Worm (Caenorhabditis elegans): ENCODE results near the gene F53F4.15.

F53F4.15 gene

ce11 chrV:13656346-13657254, 35.8 kb downstream of the F53F4.15 start (continued):
- TF ChIP-seq madf-8 (GFP tag; conservative IDR thresholded peaks at IDR 0.05), result no peak
- TF ChIP-seq mxl-1 (tag; optimal IDR thresholded peaks at IDR 0.05), result no peak
- TF ChIP-seq mcd-1 (GFP tag; IDR thresholded peaks at IDR 0.05), result peak; percentile 44; the same call in 1 of the 2 replicates
- no peak; the same call in 1 of the 2 replicates for TF ChIP-seq K11D2.4 (GFP tag; IDR thresholded peaks at IDR 0.05)
- no peak for TF ChIP-seq nfya-1 (tag; optimal IDR thresholded peaks at IDR 0.05; ENCODE audit: borderline replicate concordance, insufficient read depth)
- TF ChIP-seq unc-62 (GFP tag; optimal IDR thresholded peaks at IDR 0.05), result peak; percentile 35
- TF ChIP-seq nhr-90 (tag; optimal IDR thresholded peaks at IDR 0.05), result peak; percentile 82
- no peak for TF ChIP-seq tbx-9 (tag; optimal IDR thresholded peaks at IDR 0.05; ENCODE audit: borderline replicate concordance)
- TF ChIP-seq madf-6 (GFP tag; IDR thresholded peaks at IDR 0.05), result no peak; the same call in none of the 2 replicates
- no peak for TF ChIP-seq B0035.1 (tag; optimal IDR thresholded peaks at IDR 0.05)
- TF ChIP-seq F52B5.7 (tag; optimal IDR thresholded peaks at IDR 0.05), result peak; percentile 2
- TF ChIP-seq madf-3 (GFP tag; IDR thresholded peaks at IDR 0.05), result peak; percentile 76; the same call in 1 of the 2 replicates
- no peak for TF ChIP-seq hlh-12 (tag; optimal IDR thresholded peaks at IDR 0.05)
- TF ChIP-seq nfya-2 (GFP tag; IDR thresholded peaks at IDR 0.05), result 0 out of 2 replicates have a peak, but pooled peaks have one; percentile 11
- peak; percentile 56 for TF ChIP-seq F22D6.2 (tag; optimal IDR thresholded peaks at IDR 0.05)
- no peak for TF ChIP-seq snpc-1.3 (tag; optimal IDR thresholded peaks at IDR 0.05; ENCODE audit: insufficient read depth)
- no peak; the same call in 1 of the 2 replicates for TF ChIP-seq dox-1 (GFP tag; IDR thresholded peaks at IDR 0.05)
- TF ChIP-seq zim-3 (tag; optimal IDR thresholded peaks at IDR 0.05), result no peak
- no peak for TF ChIP-seq bed-2 (GFP tag; IDR thresholded peaks at IDR 0.05)
- 0 out of 2 replicates have a peak, but pooled peaks have one; percentile 22 for TF ChIP-seq hmg-1.2 (GFP tag; IDR thresholded peaks at IDR 0.05)
- peak; percentile 68 for TF ChIP-seq atf-7 (tag; optimal IDR thresholded peaks at IDR 0.05)
- no peak for TF ChIP-seq egl-44 (GFP tag; IDR thresholded peaks at IDR 0.05)
- TF ChIP-seq Y79H2A.3 (GFP tag; conservative IDR thresholded peaks at IDR 0.05), result no peak
- peak; percentile 48 for TF ChIP-seq somi-1 (GFP tag; optimal IDR thresholded peaks at IDR 0.05)
- TF ChIP-seq aptf-2 (GFP tag; conservative IDR thresholded peaks at IDR 0.05), result no peak
- no peak for TF ChIP-seq hrde-1 (tag; optimal IDR thresholded peaks at IDR 0.05; ENCODE audit: borderline replicate concordance)
- peak; percentile 43 for TF ChIP-seq ztf-22 (GFP tag; optimal IDR thresholded peaks at IDR 0.05)
- peak; percentile 45 for TF ChIP-seq akir-1 (GFP tag; optimal IDR thresholded peaks at IDR 0.05)
- no peak for TF ChIP-seq B0261.1 (tag; optimal IDR thresholded peaks at IDR 0.05)
- TF ChIP-seq pbrm-1 (GFP tag; IDR thresholded peaks at IDR 0.05), result 0 out of 2 replicates have a peak, but pooled peaks have one; percentile 24
- no peak for TF ChIP-seq lsl-1 (GFP tag; optimal IDR thresholded peaks at IDR 0.05)
- TF ChIP-seq lir-1 (GFP tag; conservative IDR thresholded peaks at IDR 0.05), result no peak
- TF ChIP-seq ztf-28 (GFP tag; IDR thresholded peaks at IDR 0.05), result no peak
- TF ChIP-seq ztf-3 (GFP tag; optimal IDR thresholded peaks at IDR 0.05), result no peak

- TF ChIP-seq pbrm-1 (GFP tag; IDR thresholded peaks at IDR 0.05) (0 out of 2 replicates have a peak, but pooled peaks have one; percentile 55), F52B5.7 (tag; optimal IDR thresholded peaks at IDR 0.05) (no peak), K11D2.4 (GFP tag; IDR thresholded peaks at IDR 0.05) (peak; percentile 66; the same call in 1 of the 2 replicates), rcor-1 (GFP tag; IDR thresholded peaks at IDR 0.05) (peak; percentile 14; the same call in 1 of the 2 replicates), sdz-38 (tag; optimal IDR thresholded peaks at IDR 0.05) (no peak), nhr-90 (tag; optimal IDR thresholded peaks at IDR 0.05) (peak; percentile 35), ztf-22 (GFP tag; optimal IDR thresholded peaks at IDR 0.05) (peak; percentile 44), Y95B8A.8 (GFP tag; IDR thresholded peaks at IDR 0.05) (0 out of 2 replicates have a peak, but pooled peaks have one; percentile 21), lag-1 (GFP tag; IDR thresholded peaks at IDR 0.05) (peak; percentile 70; the same call in 1 of the 2 replicates), pha-4 (tag; optimal IDR thresholded peaks at IDR 0.05) (peak; percentile 70), chd-7 (tag; optimal IDR thresholded peaks at IDR 0.05) (peak; percentile 77), F23B12.7 (tag; optimal IDR thresholded peaks at IDR 0.05; ENCODE audit: insufficient read depth) (peak; percentile 51), let-526 (GFP tag; IDR thresholded peaks at IDR 0.05) (peak; percentile 42; the same call in 1 of the 2 replicates), hsf-1 (GFP tag; IDR thresholded peaks at IDR 0.05) (0 out of 2 replicates have a peak, but pooled peaks have one; percentile 4), lin-54 (GFP tag; optimal IDR thresholded peaks at IDR 0.05) (peak; percentile 44), nhr-80 (tag; optimal IDR thresholded peaks at IDR 0.05) (peak; percentile 73)
Observed at ce11 chrV:13657291-13657690, 36.5 kb downstream of the F53F4.15 start.
